Fruit fly (Drosophila melanogaster): ENCODE data around the gene CG3610.

DNA sequence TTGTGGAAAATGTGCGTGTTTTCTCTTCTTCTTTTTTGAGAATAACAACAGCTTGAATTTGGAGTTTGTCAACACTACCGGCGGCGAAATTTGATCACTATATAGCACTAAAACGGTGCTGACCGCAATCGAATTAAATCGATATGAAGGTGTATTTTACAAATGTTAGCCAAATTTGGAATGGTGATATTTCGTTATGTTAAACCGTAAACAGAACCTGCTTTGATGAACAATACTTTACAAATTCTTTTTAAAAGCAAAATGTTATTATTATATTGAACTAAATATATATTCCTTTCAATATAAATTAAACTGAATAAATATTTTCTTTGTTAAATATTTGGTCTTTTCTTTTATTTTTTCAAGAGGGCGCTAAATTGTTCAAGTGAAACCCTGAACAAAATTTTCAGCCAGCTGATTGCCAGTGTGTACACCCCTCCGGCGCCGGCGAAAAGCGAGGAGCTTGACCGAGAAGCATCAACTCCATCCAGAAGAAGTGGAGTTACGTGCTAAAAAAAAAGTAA, 41.2 kb downstream of the CG3610 start, which contains the start of the genes Rrp6, CG33331 and CG33332:
- TF ChIP-seq CG8478 (optimal IDR thresholded peaks at IDR 0.05) (no peak), psq (optimal IDR thresholded peaks at IDR 0.05) (no peak)

All from whole organism.